Worm (Caenorhabditis elegans) whole organism, mixed stage, embryonic: ENCODE results near the gene C18E9.5.

Experiments used
- M03D4.4 ChIP-seq: sonication (generic microtip); optimal IDR thresholded peaks from 2 replicates; lab custom pipeline; 2017; ENCODE audit warnings: mild to moderate bottlenecking, missing genetic modification characterization, missing compliant biosample characterization
- bed-3 ChIP-seq: fragments of 200-800 bp; sonication (Bioruptor generic); optimal IDR thresholded peaks from 3 replicates; lab custom pipeline; 2018; ENCODE audit warnings: mild to moderate bottlenecking, missing genetic modification characterization, moderate library complexity, missing compliant biosample characterization
- ceh-39 ChIP-seq: fragments of 150-350 bp; optimal IDR thresholded peaks from 2 replicates; lab custom pipeline; 2014; ENCODE audit warnings: missing biosample characterization, missing genetic modification characterization
- ceh-43 ChIP-seq: fragments of 200-800 bp; sonication (Bioruptor generic); optimal IDR thresholded peaks from 2 replicates; lab custom pipeline; 2018; ENCODE audit warnings: mild to moderate bottlenecking, missing genetic modification characterization, moderate library complexity, missing compliant biosample characterization
- ces-1 ChIP-seq: fragments of 150-350 bp; optimal IDR thresholded peaks from 2 replicates; lab custom pipeline; 2014; ENCODE audit warnings: missing biosample characterization, missing genetic modification reagents, missing genetic modification characterization
- cnd-1 ChIP-seq: fragments of 200-800 bp; sonication (Bioruptor generic); optimal IDR thresholded peaks from 2 replicates; lab custom pipeline; 2018; ENCODE audit warnings: mild to moderate bottlenecking, missing genetic modification characterization, missing compliant biosample characterization
- drap-1 ChIP-seq: fragments of 200-800 bp; sonication (Bioruptor generic); optimal IDR thresholded peaks from 3 replicates; lab custom pipeline; 2018; ENCODE audit warnings: mild to moderate bottlenecking, missing genetic modification characterization, missing compliant biosample characterization
- elt-1 ChIP-seq: sonication (generic microtip); optimal IDR thresholded peaks from 2 replicates; lab custom pipeline; 2017; ENCODE audit warnings: missing genetic modification characterization, mild to moderate bottlenecking, missing compliant biosample characterization, antibody characterized with exemption, moderate library complexity, borderline replicate concordance; ENCODE audit not compliant: insufficient read depth
- elt-3 ChIP-seq: fragments of 150-350 bp; optimal IDR thresholded peaks from 2 replicates; lab custom pipeline; 2014; ENCODE audit warnings: missing biosample characterization, missing genetic modification characterization
- flh-1 ChIP-seq: fragments of 200-800 bp; sonication (Bioruptor generic); optimal IDR thresholded peaks from 2 replicates; lab custom pipeline; 2018; ENCODE audit warnings: mild to moderate bottlenecking, missing genetic modification characterization, moderate library complexity, missing compliant biosample characterization
- ham-2 ChIP-seq: fragments of 200-800 bp; sonication (Bioruptor generic); optimal IDR thresholded peaks from 2 replicates; lab custom pipeline; 2018; ENCODE audit warnings: mild to moderate bottlenecking, missing genetic modification characterization, missing compliant biosample characterization
- hlh-1 ChIP-seq: fragments of 150-350 bp; optimal IDR thresholded peaks from 2 replicates; lab custom pipeline; 2014; ENCODE audit warnings: missing biosample characterization, missing genetic modification reagents, missing genetic modification characterization
- lin-13 ChIP-seq: fragments of 150-350 bp; optimal IDR thresholded peaks from 2 replicates; lab custom pipeline; 2014; ENCODE audit warnings: missing biosample characterization, missing genetic modification characterization
- lin-32 ChIP-seq: fragments of 200-800 bp; sonication (Bioruptor generic); optimal IDR thresholded peaks from 2 replicates; lab custom pipeline; 2018; ENCODE audit warnings: mild to moderate bottlenecking, missing genetic modification characterization, missing compliant biosample characterization
- lsy-2 ChIP-seq: fragments of 150-350 bp; optimal IDR thresholded peaks from 2 replicates; lab custom pipeline; 2014; ENCODE audit warnings: missing biosample characterization, missing genetic modification characterization
- mab-5 ChIP-seq: fragments of 150-350 bp; optimal IDR thresholded peaks from 2 replicates; lab custom pipeline; 2014; ENCODE audit warnings: missing biosample characterization, missing genetic modification characterization
- mep-1 ChIP-seq: fragments of 150-350 bp; optimal IDR thresholded peaks from 2 replicates; lab custom pipeline; 2017; ENCODE audit warnings: missing biosample characterization, missing genetic modification reagents, missing genetic modification characterization, inconsistent platforms
- mls-2 ChIP-seq: sonication (generic microtip); optimal IDR thresholded peaks from 2 replicates; lab custom pipeline; 2016; ENCODE audit warnings: mild to moderate bottlenecking, missing genetic modification characterization, moderate library complexity, missing compliant biosample characterization
- nhr-2 ChIP-seq: fragments of 150-350 bp; optimal IDR thresholded peaks from 2 replicates; lab custom pipeline; 2014; ENCODE audit warnings: missing biosample characterization, missing genetic modification characterization
- nhr-237 ChIP-seq: fragments of 150-350 bp; optimal IDR thresholded peaks from 2 replicates; lab custom pipeline; 2014; ENCODE audit warnings: missing biosample characterization, missing genetic modification characterization
- nhr-28 ChIP-seq: fragments of 150-350 bp; optimal IDR thresholded peaks from 2 replicates; lab custom pipeline; 2014; ENCODE audit warnings: missing biosample characterization, missing genetic modification characterization
- nhr-76 ChIP-seq: sonication (generic microtip); optimal IDR thresholded peaks from 2 replicates; lab custom pipeline; 2017; ENCODE audit warnings: missing biosample characterization, missing genetic modification characterization
- pha-4 ChIP-seq: fragments of 150-350 bp; optimal IDR thresholded peaks from 2 replicates; lab custom pipeline; 2018; ENCODE audit warnings: missing biosample characterization, missing genetic modification reagents, missing genetic modification characterization
- sem-2 ChIP-seq: fragments of 200-800 bp; sonication (Bioruptor generic); optimal IDR thresholded peaks from 2 replicates; lab custom pipeline; 2018; ENCODE audit warnings: mild to moderate bottlenecking, missing genetic modification characterization, missing compliant biosample characterization
- snpc-4 ChIP-seq: fragments of 150-350 bp; optimal IDR thresholded peaks from 2 replicates; lab custom pipeline; 2014; ENCODE audit warnings: missing biosample characterization, missing genetic modification characterization
- sptf-1 ChIP-seq: sonication (generic microtip); optimal IDR thresholded peaks from 2 replicates; lab custom pipeline; 2017; ENCODE audit warnings: mild to moderate bottlenecking, missing genetic modification characterization, moderate library complexity, missing compliant biosample characterization
- tbx-8 ChIP-seq: fragments of 200-800 bp; sonication (Bioruptor generic); optimal IDR thresholded peaks from 2 replicates; lab custom pipeline; 2018; ENCODE audit warnings: mild to moderate bottlenecking, missing genetic modification characterization, moderate library complexity, missing compliant biosample characterization
- unc-120 ChIP-seq: sonication (generic microtip); optimal IDR thresholded peaks from 2 replicates; lab custom pipeline; 2017; ENCODE audit warnings: missing genetic modification characterization, missing compliant biosample characterization; ENCODE audit not compliant: poor library complexity, severe bottlenecking
- unc-39 ChIP-seq: fragments of 150-350 bp; optimal IDR thresholded peaks from 2 replicates; lab custom pipeline; 2014; ENCODE audit warnings: missing biosample characterization, missing genetic modification characterization
- unc-62 ChIP-seq: fragments of 150-350 bp; optimal IDR thresholded peaks from 2 replicates; lab custom pipeline; 2014; ENCODE audit warnings: missing biosample characterization, missing genetic modification reagents, missing genetic modification characterization
- zip-8 ChIP-seq: fragments of 150-350 bp; optimal IDR thresholded peaks from 2 replicates; lab custom pipeline; 2014; ENCODE audit warnings: missing biosample characterization, missing genetic modification characterization
- ztf-11 ChIP-seq: fragments of 150-350 bp; optimal IDR thresholded peaks from 2 replicates; lab custom pipeline; 2014; ENCODE audit warnings: missing biosample characterization, missing genetic modification characterization

Gene C18E9.5

ce11 chrII:9005067-9005466 lies 35.3 kb downstream of the C18E9.5 start, which contains the start of gene F44G4.7:
Gene F44G4.7 (minus strand): TSS chrII:9005167.
- no peak for TF ChIP-seq unc-39
- TF ChIP-seq, all 35 proteins: peak for 0

ce11 chrII:9007741-9008140 lies 38.0 kb downstream of the C18E9.5 start:
- TF ChIP-seq unc-62 (GFP tag; lab: Kevin White, UChicago) (no peak), nhr-76 (tag; lab: Kevin White, UChicago) (no peak), bed-3 (no peak), hlh-1 (tag; lab: Kevin White, UChicago) (no peak), M03D4.4 (tag; lab: Kevin White, UChicago) (no peak), sptf-1 (tag; lab: Kevin White, UChicago) (no peak), nhr-2 (tag; lab: Kevin White, UChicago) (no peak), ztf-11 (tag; lab: Kevin White, UChicago) (no peak), ceh-39 (tag; lab: Kevin White, UChicago) (no peak), ces-1 (GFP tag; lab: Kevin White, UChicago) (no peak), ceh-43 (GFP tag; lab: Kevin White, UChicago) (no peak), flh-1 (no peak), elt-3 (tag; lab: Kevin White, UChicago) (no peak), lin-32 (GFP tag; lab: Kevin White, UChicago) (no peak), mep-1 (no peak), sem-2 (GFP tag; lab: Kevin White, UChicago) (no peak), tbx-8 (no peak), nhr-28 (tag; lab: Kevin White, UChicago) (no peak), pha-4 (tag; lab: Kevin White, UChicago) (no peak)

ce11 chrII:9009976-9010702 lies 40.4 kb downstream of the C18E9.5 start:
- TF ChIP-seq unc-62 (GFP tag; lab: Kevin White, UChicago) (no peak), sptf-1 (tag; lab: Kevin White, UChicago) (no peak), zip-8 (tag; lab: Kevin White, UChicago) (no peak), M03D4.4 (tag; lab: Kevin White, UChicago) (no peak), nhr-28 (tag; lab: Kevin White, UChicago) (no peak), tbx-8 (no peak), elt-1 (tag; lab: Kevin White, UChicago) (no peak), ceh-39 (tag; lab: Kevin White, UChicago) (no peak), nhr-76 (tag; lab: Kevin White, UChicago) (no peak), cnd-1 (tag; lab: Kevin White, UChicago) (no peak), hlh-1 (tag; lab: Kevin White, UChicago) (no peak), snpc-4 (no peak), lin-13 (no peak), drap-1 (no peak), ham-2 (GFP tag; lab: Kevin White, UChicago) (no peak), nhr-237 (no peak), mls-2 (tag; lab: Kevin White, UChicago) (no peak), bed-3 (no peak), nhr-2 (tag; lab: Kevin White, UChicago) (no peak)

DNA sequence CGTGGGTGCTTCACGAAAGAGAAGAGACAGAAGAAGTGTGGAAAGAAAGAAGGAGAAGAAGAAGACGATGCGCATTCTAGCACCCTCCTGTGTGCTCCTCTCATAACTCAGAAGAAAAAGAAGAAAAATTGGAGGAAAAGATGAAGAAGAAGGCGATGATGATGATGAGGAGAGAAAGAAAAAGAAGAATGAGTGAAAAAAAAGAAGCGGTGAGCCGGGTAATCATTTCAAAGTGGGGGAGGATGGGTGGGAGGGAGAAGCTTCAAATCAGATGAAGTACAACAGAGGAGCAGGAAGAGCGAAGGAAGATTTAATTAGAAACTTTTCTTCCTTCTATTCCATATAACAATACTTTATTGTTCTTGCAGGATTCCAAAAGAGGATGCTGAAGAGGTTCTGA lies 40.9 kb downstream of the C18E9.5 start:
- peak; percentile 7 for TF ChIP-seq mls-2 (tag; lab: Kevin White, UChicago)
- peak; percentile 70 for TF ChIP-seq ces-1 (GFP tag; lab: Kevin White, UChicago)
- no peak for TF ChIP-seq snpc-4
- no peak for TF ChIP-seq drap-1
- no peak for TF ChIP-seq unc-120 (tag; lab: Kevin White, UChicago)
- no peak for TF ChIP-seq unc-62 (GFP tag; lab: Kevin White, UChicago)

DNA sequence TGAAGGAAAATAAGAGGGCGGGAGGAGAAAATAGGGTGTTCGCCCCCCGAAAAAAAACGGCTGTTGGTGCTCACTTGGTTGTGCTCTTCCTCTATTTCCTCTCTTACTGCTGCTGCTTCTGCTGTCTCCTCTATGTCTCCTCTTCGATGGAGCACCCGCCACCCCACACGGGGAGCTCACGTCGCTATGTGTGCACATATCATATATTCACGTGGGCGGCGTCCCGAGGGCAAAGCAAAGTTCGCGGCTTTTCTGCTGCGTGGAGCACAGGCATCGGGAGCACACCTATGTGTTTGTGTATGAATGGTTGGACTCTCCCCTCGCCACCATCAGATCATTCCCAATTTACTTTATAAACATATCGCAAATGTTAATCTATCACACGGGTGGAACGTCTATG lies 43.6 kb downstream of the C18E9.5 start:
- TF ChIP-seq tbx-8 (no peak), mab-5 (no peak), cnd-1 (tag; lab: Kevin White, UChicago) (no peak), unc-120 (tag; lab: Kevin White, UChicago) (peak; percentile 48), mls-2 (tag; lab: Kevin White, UChicago) (no peak), elt-3 (tag; lab: Kevin White, UChicago) (no peak), sptf-1 (tag; lab: Kevin White, UChicago) (peak; percentile 62), ham-2 (GFP tag; lab: Kevin White, UChicago) (no peak), ceh-43 (GFP tag; lab: Kevin White, UChicago) (no peak), M03D4.4 (tag; lab: Kevin White, UChicago) (no peak), sem-2 (GFP tag; lab: Kevin White, UChicago) (no peak), bed-3 (no peak), unc-39 (no peak), ceh-39 (tag; lab: Kevin White, UChicago) (no peak), lsy-2 (no peak), snpc-4 (no peak), unc-62 (GFP tag; lab: Kevin White, UChicago) (no peak), drap-1 (peak; percentile 36), lin-32 (GFP tag; lab: Kevin White, UChicago) (no peak), pha-4 (tag; lab: Kevin White, UChicago) (no peak), hlh-1 (tag; lab: Kevin White, UChicago) (peak; percentile 14), elt-1 (tag; lab: Kevin White, UChicago) (no peak)
